Worm (Caenorhabditis elegans) whole organism, L1 larva: ENCODE data around the gene W04E12.3.

Source experiments
- aha-1 ChIP-seq: fragments of 150-350 bp; optimal IDR thresholded peaks from 2 replicates; lab custom pipeline; 2014; ENCODE audit warnings: missing biosample characterization, missing genetic modification characterization
- ama-1 ChIP-seq: fragments of 150-350 bp; optimal IDR thresholded peaks from 2 replicates; lab custom pipeline; 2014
- blmp-1 ChIP-seq: fragments of 150-350 bp; optimal IDR thresholded peaks from 2 replicates; lab custom pipeline; 2014; ENCODE audit warnings: missing biosample characterization, missing genetic modification characterization
- ceh-82 ChIP-seq, 3 experiments: fragments of 150-350 bp in 1 of 3; sonication (generic microtip) in 2 of 3; optimal IDR thresholded peaks; 2 replicates each; lab custom pipeline; 2014 to 2017; ENCODE audit warnings: missing biosample characterization in 3 of 3, missing genetic modification characterization in 3 of 3
- egl-27 ChIP-seq, 2 experiments: fragments of 150-350 bp in 1 of 2; sonication (generic microtip); optimal IDR thresholded peaks; 3 replicates each; lab custom pipeline; 2017 to 2018; ENCODE audit warnings: missing biosample characterization in 2 of 2, missing genetic modification characterization in 2 of 2, missing genetic modification reagents in 2 of 2
- ets-5 ChIP-seq: fragments of 200-800 bp; sonication (Bioruptor generic); IDR thresholded peaks from 2 replicates; pipeline ENCODE4 v1.3.6; 2022; ENCODE audit warnings: missing genetic modification characterization, missing compliant biosample characterization
- hlh-4 ChIP-seq: sonication (generic microtip); optimal IDR thresholded peaks from 2 replicates; lab custom pipeline; 2016; ENCODE audit warnings: mild to moderate bottlenecking, missing genetic modification characterization, missing compliant biosample characterization
- jun-1 ChIP-seq: fragments of 150-350 bp; optimal IDR thresholded peaks from 2 replicates; lab custom pipeline; 2014; ENCODE audit warnings: missing biosample characterization, missing genetic modification reagents, missing genetic modification characterization
- lin-13 ChIP-seq: fragments of 150-350 bp; optimal IDR thresholded peaks from 2 replicates; lab custom pipeline; 2014; ENCODE audit warnings: missing biosample characterization, missing genetic modification reagents, missing genetic modification characterization
- mdl-1 ChIP-seq, 2 experiments: fragments of 150-350 bp; optimal IDR thresholded peaks; 2 replicates each; lab custom pipeline; 2014 to 2017; ENCODE audit warnings: missing biosample characterization in 2 of 2, missing genetic modification characterization in 2 of 2, inconsistent platforms in 1 of 2
- mep-1 ChIP-seq: fragments of 150-350 bp; optimal IDR thresholded peaks from 2 replicates; lab custom pipeline; 2014; ENCODE audit warnings: missing biosample characterization, missing genetic modification characterization
- nhr-71 ChIP-seq: sonication (generic microtip); optimal IDR thresholded peaks from 2 replicates; lab custom pipeline; 2016; ENCODE audit warnings: mild to moderate bottlenecking, missing genetic modification characterization, moderate library complexity, missing compliant biosample characterization
- tbx-2 ChIP-seq: sonication (generic microtip); optimal IDR thresholded peaks from 2 replicates; lab custom pipeline; 2016; ENCODE audit warnings: missing genetic modification characterization, missing compliant biosample characterization

DNA sequence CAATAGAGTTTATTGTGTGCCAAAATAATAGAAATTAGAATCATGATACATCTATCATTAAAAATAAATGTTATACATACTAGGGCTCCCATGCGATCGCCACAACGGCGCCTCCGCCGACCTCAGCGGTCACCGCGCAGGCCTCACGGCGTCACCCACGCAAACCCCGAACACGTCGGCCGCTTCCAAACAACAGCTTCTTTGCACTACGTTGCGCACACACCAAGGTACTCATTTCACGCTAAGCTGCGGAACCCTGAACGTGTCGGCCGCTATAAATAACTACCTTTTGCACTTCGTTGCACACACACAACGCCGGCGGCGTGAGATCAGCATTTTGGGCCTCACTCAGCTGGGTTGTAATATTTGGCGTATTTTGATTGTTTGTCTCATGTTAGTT lies 17.5 kb downstream of the W04E12.3 start:
- TF ChIP-seq ama-1 (lab: Kevin White, UChicago) (no peak), jun-1 (no peak), hlh-4 (tag; lab: Kevin White, UChicago) (no peak), lin-13 (no peak), mdl-1 (tag; optimal IDR thresholded peaks at IDR 0.05; lab: Kevin White, UChicago) (no peak), tbx-2 (no peak), blmp-1 (tag; lab: Kevin White, UChicago) (no peak), aha-1 (no peak), mep-1 (tag; lab: Kevin White, UChicago) (no peak), ceh-82 (tag; optimal IDR thresholded peaks at IDR 0.05; lab: Kevin White, UChicago) (no peak), ets-5 (GFP tag; lab: Robert Waterston, UW) (no peak), nhr-71 (tag; lab: Kevin White, UChicago) (no peak), egl-27 (tag; optimal IDR thresholded peaks at IDR 0.05; lab: Kevin White, UChicago) (no peak)
